Worm (Caenorhabditis elegans): ENCODE data around the gene srh-132.

- TF ChIP-seq T22C8.4 (GFP tag; IDR thresholded peaks at IDR 0.05) (no peak), ztf-23 (GFP tag; IDR thresholded peaks at IDR 0.05) (no peak), cog-1 (tag; optimal IDR thresholded peaks at IDR 0.05) (no peak)
These were observed 33.4 kb upstream of the srh-132 start, which contains the start of gene Y20C6A.1 for ce11 chrV:17376639-17377038.
